Worm (Caenorhabditis elegans) whole organism, L1 larva: ENCODE data around the gene K02E11.7.

Experiments
- blmp-1 ChIP-seq: fragments of 150-350 bp; optimal IDR thresholded peaks from 2 replicates; lab custom pipeline; 2014; ENCODE audit warnings: missing biosample characterization, missing genetic modification characterization
- efl-3 ChIP-seq: fragments of 200-800 bp; sonication (Bioruptor generic); optimal IDR thresholded peaks from 2 replicates; lab custom pipeline; 2018; ENCODE audit warnings: mild to moderate bottlenecking, missing genetic modification characterization, missing compliant biosample characterization
- fkh-10 ChIP-seq: sonication (generic microtip); optimal IDR thresholded peaks from 2 replicates; lab custom pipeline; 2017; ENCODE audit warnings: missing biosample characterization, missing genetic modification reagents, missing genetic modification characterization
- isw-1 ChIP-seq: fragments of 200-800 bp; sonication (Bioruptor generic); IDR thresholded peaks from 2 replicates; pipeline ENCODE4 v1.3.6; 2022; ENCODE audit warnings: missing genetic modification characterization, missing compliant biosample characterization
- lin-15B ChIP-seq: fragments of 150-350 bp; sonication (generic microtip); optimal IDR thresholded peaks from 3 replicates; lab custom pipeline; 2014; ENCODE audit warnings: missing biosample characterization, missing genetic modification characterization
- lir-3 ChIP-seq: sonication (generic microtip); optimal IDR thresholded peaks from 2 replicates; lab custom pipeline; 2016; ENCODE audit warnings: mild to moderate bottlenecking, missing genetic modification characterization, moderate library complexity, missing compliant biosample characterization; ENCODE audit not compliant: poor library complexity
- mep-1 ChIP-seq: fragments of 150-350 bp; optimal IDR thresholded peaks from 2 replicates; lab custom pipeline; 2014; ENCODE audit warnings: missing biosample characterization, missing genetic modification characterization
- nhr-19 ChIP-seq: fragments of 200-800 bp; sonication (Bioruptor generic); conservative IDR thresholded peaks from 2 replicates; pipeline ENCODE4 v1.3.6; 2022; ENCODE audit warnings: missing genetic modification characterization, missing compliant biosample characterization
- nhr-77 ChIP-seq: fragments of 150-350 bp; optimal IDR thresholded peaks from 2 replicates; lab custom pipeline; 2014; ENCODE audit warnings: missing biosample characterization, missing genetic modification characterization
- sptf-1 ChIP-seq: fragments of 150-350 bp; optimal IDR thresholded peaks from 2 replicates; lab custom pipeline; 2014; ENCODE audit warnings: missing biosample characterization, missing genetic modification characterization
- unc-30 ChIP-seq: sonication (generic microtip); optimal IDR thresholded peaks from 2 replicates; lab custom pipeline; 2017; ENCODE audit warnings: missing biosample characterization, missing genetic modification characterization
- vab-15 ChIP-seq: sonication (generic microtip); optimal IDR thresholded peaks from 2 replicates; lab custom pipeline; 2017; ENCODE audit warnings: missing genotype, mild to moderate bottlenecking, missing genetic modification characterization, missing compliant biosample characterization
- ztf-4 ChIP-seq: fragments of 150-350 bp; optimal IDR thresholded peaks from 2 replicates; lab custom pipeline; 2014; ENCODE audit warnings: missing biosample characterization, missing genetic modification characterization

DNA sequence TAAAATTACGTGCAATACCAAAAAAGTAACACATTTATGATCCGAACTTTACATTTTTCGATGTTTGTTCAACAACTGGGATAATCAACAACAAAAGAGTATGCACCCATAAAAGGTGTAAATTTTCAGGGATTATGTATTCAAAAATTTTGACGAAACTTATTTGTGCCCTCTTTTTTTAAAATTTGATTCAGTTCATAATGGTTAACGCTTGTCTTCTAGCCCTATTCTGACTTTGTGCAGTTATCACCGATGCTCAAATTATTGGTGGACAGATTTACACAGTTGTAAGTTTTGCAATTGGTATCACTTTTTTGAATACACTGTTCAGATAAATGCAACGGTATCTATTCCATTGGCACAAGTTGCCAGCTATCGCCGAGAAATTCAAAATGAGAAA is 5.5 kb downstream of the K02E11.7 start, which contains the start of gene K02E11.6:
- TF ChIP-seq lin-15B (tag; lab: Kevin White, UChicago) (no peak), ztf-4 (tag; lab: Kevin White, UChicago) (no peak), isw-1 (no peak), blmp-1 (tag; lab: Kevin White, UChicago) (no peak), vab-15 (no peak), fkh-10 (GFP tag; lab: Kevin White, UChicago) (no peak), unc-30 (tag; lab: Kevin White, UChicago) (no peak), lir-3 (no peak), nhr-19 (GFP tag; lab: Robert Waterston, UW) (no peak), mep-1 (tag; lab: Kevin White, UChicago) (no peak), nhr-77 (tag; lab: Kevin White, UChicago) (no peak), sptf-1 (tag; lab: Kevin White, UChicago) (no peak), efl-3 (GFP tag; lab: Kevin White, UChicago) (no peak)
